Worm (Caenorhabditis elegans) whole organism, midembryonic: ENCODE measurements around the gene pqn-29.

Experiments used
- cog-1 ChIP-seq: sonication (generic microtip); optimal IDR thresholded peaks from 2 replicates; lab custom pipeline; 2016; ENCODE audit warnings: missing genetic modification characterization, missing compliant biosample characterization
- flt-1 ChIP-seq: fragments of 200-800 bp; sonication (Bioruptor generic); IDR thresholded peaks from 2 replicates; pipeline ENCODE4 v1.3.6; 2022; ENCODE audit warnings: missing genetic modification characterization, missing compliant biosample characterization
- tab-1 ChIP-seq: fragments of 200-800 bp; sonication (Bioruptor generic); IDR thresholded peaks from 2 replicates; pipeline ENCODE4 v1.3.6; 2022; ENCODE audit warnings: missing genetic modification characterization, missing compliant biosample characterization

DNA sequence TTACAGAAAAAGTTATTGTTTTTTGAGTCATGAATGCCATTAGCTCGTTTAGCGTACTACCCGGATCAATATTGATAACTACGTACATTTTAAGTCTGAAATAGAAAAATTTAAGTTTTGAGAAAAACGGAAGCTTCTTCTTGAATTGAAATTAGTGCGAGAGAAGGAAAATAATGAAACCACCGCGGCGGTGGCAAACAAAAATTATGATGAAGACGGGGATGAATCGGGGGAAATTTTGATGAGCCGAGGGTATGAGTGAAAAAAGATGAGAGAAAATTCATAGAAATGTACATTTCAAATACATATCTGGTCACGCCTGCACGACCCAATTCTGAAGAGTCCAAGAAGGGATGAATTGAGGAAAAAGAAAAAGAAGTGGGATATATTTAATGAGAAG, 19.1 kb upstream of the pqn-29 start, which contains the start of gene T23F11.4:
- no peak for TF ChIP-seq cog-1
- TF ChIP-seq tab-1 (GFP tag; lab: Robert Waterston, UW) = no peak
- TF ChIP-seq flt-1 (GFP tag; lab: Robert Waterston, UW) = no peak
